Worm (Caenorhabditis elegans): ENCODE data around the gene K08H2.5.

The K08H2.5 gene

DNA sequence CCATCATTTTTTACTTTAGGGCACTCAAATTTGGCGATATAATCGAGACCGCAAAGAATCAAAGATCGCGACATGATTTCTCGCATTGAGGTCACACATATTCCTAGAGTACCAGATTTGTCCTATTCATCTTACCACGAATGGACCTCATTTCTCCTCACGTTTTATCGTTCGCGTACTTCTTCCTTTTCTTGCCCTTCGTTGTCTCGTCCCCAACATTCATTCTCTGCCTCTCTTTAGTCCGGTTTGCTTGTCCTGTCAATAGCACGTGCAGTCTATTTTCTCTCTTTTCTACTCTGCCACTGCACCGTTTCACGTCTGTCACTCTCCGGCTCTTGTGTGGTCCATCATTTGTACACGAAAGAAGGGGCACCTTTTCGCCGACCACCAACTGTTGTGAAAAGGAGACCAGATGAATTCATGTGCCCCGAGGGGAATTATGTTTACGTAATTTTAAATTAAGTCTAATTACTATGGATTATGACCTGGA lies 9.3 kb upstream of the K08H2.5 start (continued):
- TF ChIP-seq hlh-17 (GFP tag; optimal IDR thresholded peaks at IDR 0.05; ENCODE audit: borderline replicate concordance), result no peak
- TF ChIP-seq lin-39 (tag; optimal IDR thresholded peaks at IDR 0.05), result no peak
- peak; percentile 39 for TF ChIP-seq vab-15 (tag; optimal IDR thresholded peaks at IDR 0.05)
- no peak for TF ChIP-seq sox-4 (tag; optimal IDR thresholded peaks at IDR 0.05)
- peak in 2 of 6 experiments; percentile 8 to 28 for TF ChIP-seq elt-3 (tag; optimal IDR thresholded peaks at IDR 0.05)

DNA sequence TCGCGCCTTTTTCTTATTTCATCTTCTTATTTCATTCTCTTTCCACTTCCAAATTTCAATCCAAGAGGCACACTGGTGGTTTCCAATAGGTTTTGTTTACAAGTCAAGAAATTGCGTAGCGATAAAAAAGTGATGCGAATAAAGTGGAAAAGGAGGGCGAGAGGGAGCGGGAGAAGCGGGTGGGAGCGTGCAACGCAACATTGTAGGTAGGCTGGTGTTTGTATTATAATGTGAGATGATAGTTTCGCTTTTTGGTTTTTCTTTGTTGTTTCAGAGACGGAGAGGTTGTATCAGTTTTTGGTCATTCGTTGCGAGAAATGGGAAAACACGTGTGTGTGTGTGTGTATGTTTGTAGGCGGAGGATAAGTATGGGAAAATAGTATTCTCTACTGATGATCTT lies 8.0 kb upstream of the K08H2.5 start:
- TF ChIP-seq unc-130 (tag; optimal IDR thresholded peaks at IDR 0.05), result peak; percentile 63
- no peak for TF ChIP-seq fos-1 (tag; optimal IDR thresholded peaks at IDR 0.05)
- TF ChIP-seq C34B4.2 (tag; optimal IDR thresholded peaks at IDR 0.05), result no peak
- TF ChIP-seq nhr-84 (tag; optimal IDR thresholded peaks at IDR 0.05), result no peak
- TF ChIP-seq nhr-19 (GFP tag; conservative IDR thresholded peaks at IDR 0.05), result peak; percentile 29; the same call in 1 of the 2 replicates
- TF ChIP-seq rnt-1 (tag; optimal IDR thresholded peaks at IDR 0.05), result peak; percentile 23
- peak; percentile 76 for TF ChIP-seq elt-2 (tag; optimal IDR thresholded peaks at IDR 0.05)
- no peak for TF ChIP-seq nhr-11 (tag; optimal IDR thresholded peaks at IDR 0.05)
- TF ChIP-seq tbx-2 (tag; optimal IDR thresholded peaks at IDR 0.05), result peak; percentile 58
- no peak for TF ChIP-seq alr-1 (tag; optimal IDR thresholded peaks at IDR 0.05; ENCODE audit: borderline replicate concordance)
- no peak for TF ChIP-seq nhr-76 (tag; optimal IDR thresholded peaks at IDR 0.05)
- no peak for TF ChIP-seq C04F5.9 (tag; optimal IDR thresholded peaks at IDR 0.05)
- TF ChIP-seq mdl-1 (tag; optimal IDR thresholded peaks at IDR 0.05), result peak in 1 of 2 experiments; percentile 91
- TF ChIP-seq lin-14 (GFP tag; optimal IDR thresholded peaks at IDR 0.05), result peak; percentile 85
- TF ChIP-seq blmp-1 (tag; optimal IDR thresholded peaks at IDR 0.05), result peak; percentile 91
- no peak for TF ChIP-seq fkh-10 (GFP tag; optimal IDR thresholded peaks at IDR 0.05)
- no peak for TF ChIP-seq zip-4 (GFP tag; optimal IDR thresholded peaks at IDR 0.05)
- TF ChIP-seq ceh-82 (tag; optimal IDR thresholded peaks at IDR 0.05), result peak in 1 of 3 experiments; percentile 6
- TF ChIP-seq nhr-20 (tag; optimal IDR thresholded peaks at IDR 0.05), result peak; percentile 89
- peak; percentile 64 for TF ChIP-seq nhr-77 (tag; optimal IDR thresholded peaks at IDR 0.05)
- TF ChIP-seq lin-35 (GFP tag; optimal IDR thresholded peaks at IDR 0.05), result peak in 1 of 2 experiments; percentile 64
- TF ChIP-seq ztf-11 (tag; optimal IDR thresholded peaks at IDR 0.05), result no peak
- no peak for TF ChIP-seq unc-98 (GFP tag; IDR thresholded peaks at IDR 0.05)
- no peak for TF ChIP-seq hlh-4 (tag; optimal IDR thresholded peaks at IDR 0.05)
- no peak for TF ChIP-seq unc-86 (tag; optimal IDR thresholded peaks at IDR 0.05)
- no peak for TF ChIP-seq sox-4 (tag; optimal IDR thresholded peaks at IDR 0.05)
- peak; percentile 25 for TF ChIP-seq swsn-7 (tag; optimal IDR thresholded peaks at IDR 0.05)
- TF ChIP-seq unc-62 (GFP tag; optimal IDR thresholded peaks at IDR 0.05), result no peak
- TF ChIP-seq snu-23 (GFP tag; optimal IDR thresholded peaks at IDR 0.05), result peak; percentile 75
- TF ChIP-seq nhr-12 (tag; optimal IDR thresholded peaks at IDR 0.05), result no peak
- TF ChIP-seq grh-1 (GFP tag; IDR thresholded peaks at IDR 0.05), result 0 out of 2 replicates have a peak, but pooled peaks have one; percentile 7
- TF ChIP-seq mab-9 (GFP tag; IDR thresholded peaks at IDR 0.05), result no peak
- no peak for TF ChIP-seq efl-1 (optimal IDR thresholded peaks at IDR 0.05)
- no peak for TF ChIP-seq efl-1 (GFP tag; optimal IDR thresholded peaks at IDR 0.05 in 1 of 2)
- no peak for TF ChIP-seq lin-39 (tag; optimal IDR thresholded peaks at IDR 0.05)
- peak; percentile 27 to 33 for TF ChIP-seq egl-27 (tag; optimal IDR thresholded peaks at IDR 0.05)
- TF ChIP-seq lsy-2 (tag; optimal IDR thresholded peaks at IDR 0.05), result peak in 1 of 2 experiments; percentile 30
- no peak for TF ChIP-seq ceh-90 (tag; optimal IDR thresholded peaks at IDR 0.05)
- peak in 5 of 6 experiments; percentile 37 to 85 (median 79) for TF ChIP-seq elt-3 (tag; optimal IDR thresholded peaks at IDR 0.05)
- peak; percentile 95 for TF ChIP-seq nhr-85 (tag)
- TF ChIP-seq dpl-1 (GFP tag; optimal IDR thresholded peaks at IDR 0.05), result peak in 1 of 3 experiments; percentile 7
- TF ChIP-seq nhr-90 (tag; optimal IDR thresholded peaks at IDR 0.05; ENCODE audit: poor library complexity), result peak; percentile 64
- TF ChIP-seq C16A3.4 (tag; optimal IDR thresholded peaks at IDR 0.05), result peak; percentile 53
- TF ChIP-seq efl-3 (GFP tag; optimal IDR thresholded peaks at IDR 0.05), result no peak
- TF ChIP-seq zag-1 (tag; optimal IDR thresholded peaks at IDR 0.05), result no peak
- TF ChIP-seq nhr-71 (tag; optimal IDR thresholded peaks at IDR 0.05), result peak; percentile 74
